Fruit fly (Drosophila melanogaster): ENCODE results near the gene Dph5.

- no peak for TF ChIP-seq Vsx2 (GFP tag; optimal IDR thresholded peaks at IDR 0.05; ENCODE audit: partially characterized antibody)
- no peak for TF ChIP-seq GATAd (GFP tag; optimal IDR thresholded peaks at IDR 0.05)
- no peak for TF ChIP-seq h (GFP tag; optimal IDR thresholded peaks at IDR 0.05)
- no peak for TF ChIP-seq Abd-B (GFP tag; optimal IDR thresholded peaks at IDR 0.05)
- no peak for TF ChIP-seq pan (optimal IDR thresholded peaks at IDR 0.05)
- no peak for TF ChIP-seq usp (GFP tag; optimal IDR thresholded peaks at IDR 0.05)
- no peak for TF ChIP-seq Mio (GFP tag; optimal IDR thresholded peaks at IDR 0.05)
- TF ChIP-seq psq (GFP tag; optimal IDR thresholded peaks at IDR 0.05) = no peak
- TF ChIP-seq lola (GFP tag; optimal IDR thresholded peaks at IDR 0.05) = no peak
- TF ChIP-seq rgr (GFP tag; optimal IDR thresholded peaks at IDR 0.05) = no peak
- no peak for TF ChIP-seq Myc (optimal IDR thresholded peaks at IDR 0.05)
- TF ChIP-seq ey (GFP tag; optimal IDR thresholded peaks at IDR 0.05) = no peak
- no peak for TF ChIP-seq sv (GFP tag; optimal IDR thresholded peaks at IDR 0.05)
Observed at dm6 chr3R:22629174-22629573, 46.1 kb upstream of the Dph5 start.
